Worm (Caenorhabditis elegans): ENCODE measurements around the gene ncs-4.

ncs-4 gene

ce11 chrX:10132546-10133032 lies 43.7 kb upstream of the ncs-4 start (continued):
- TF ChIP-seq mdt-29 (GFP tag; IDR thresholded peaks at IDR 0.05) (0 out of 2 replicates have a peak, but pooled peaks have one; percentile 23), ztf-7 (tag; optimal IDR thresholded peaks at IDR 0.05) (peak; percentile 57), Y48G9A.11 (GFP tag; IDR thresholded peaks at IDR 0.05) (peak; percentile 68; the same call in 1 of the 2 replicates), madf-9 (GFP tag; conservative IDR thresholded peaks at IDR 0.05) (peak; percentile 37; the same call in 1 of the 2 replicates), rbr-2 (tag; optimal IDR thresholded peaks at IDR 0.05) (peak; percentile 67), lin-29 (GFP tag; IDR thresholded peaks at IDR 0.05) (0 out of 2 replicates have a peak, but pooled peaks have one; percentile 29), dmd-9 (GFP tag; IDR thresholded peaks at IDR 0.05) (0 out of 2 replicates have a peak, but pooled peaks have one; percentile 49), madf-5 (GFP tag; IDR thresholded peaks at IDR 0.05) (peak; percentile 63 to 70; a peak in 2 of 4 replicates), ceh-44 (GFP tag; IDR thresholded peaks at IDR 0.05) (peak; percentile 81; the same call in 1 of the 2 replicates), nhr-111 (GFP tag; optimal IDR thresholded peaks at IDR 0.05) (peak; percentile 20), nhr-28 (tag; optimal IDR thresholded peaks at IDR 0.05) (peak; percentile 32), hlh-11 (tag; optimal IDR thresholded peaks at IDR 0.05) (peak; percentile 50), spr-1 (tag; optimal IDR thresholded peaks at IDR 0.05) (peak; percentile 47), vab-7 (GFP tag; IDR thresholded peaks at IDR 0.05) (peak; percentile 74), T20F7.1 (GFP tag; optimal IDR thresholded peaks at IDR 0.05) (peak; percentile 66), Y105C5A.15 (GFP tag; IDR thresholded peaks at IDR 0.05) (0 out of 2 replicates have a peak, but pooled peaks have one; percentile 24), duxl-1 (tag; optimal IDR thresholded peaks at IDR 0.05; ENCODE audit: poor library complexity) (peak; percentile 60), gei-8 (GFP tag; optimal IDR thresholded peaks at IDR 0.05) (peak; percentile 49), mep-1 (tag; optimal IDR thresholded peaks at IDR 0.05) (peak; percentile 80), nhr-102 (tag; optimal IDR thresholded peaks at IDR 0.05) (peak; percentile 63), zip-2 (tag; optimal IDR thresholded peaks at IDR 0.05) (peak; percentile 62), mxl-2 (GFP tag; conservative IDR thresholded peaks at IDR 0.05) (peak; percentile 55; the same call in 1 of the 2 replicates), egl-43 (GFP tag; IDR thresholded peaks at IDR 0.05) (peak; percentile 90), lin-1 (GFP tag; IDR thresholded peaks at IDR 0.05) (peak; percentile 60; the same call in 1 of the 2 replicates), lin-13 (GFP tag; optimal IDR thresholded peaks at IDR 0.05) (peak; percentile 22)

ce11 chrX:10133082-10133481 lies 43.2 kb upstream of the ncs-4 start, which contains the start of gene unc-58:
Gene unc-58, minus strand, starts transcription at chrX:10133182.
- TF ChIP-seq hlh-11 (tag; optimal IDR thresholded peaks at IDR 0.05) (no peak), ceh-20 (GFP tag; IDR thresholded peaks at IDR 0.05) (0 out of 2 replicates have a peak, but pooled peaks have one; percentile 2)

ce11 chrX:10138494-10138893 lies 37.8 kb upstream of the ncs-4 start, which contains the start of gene moc-1:
Gene moc-1, minus strand, starts transcription at chrX:10138620.
- TF ChIP-seq lim-7 (GFP tag; IDR thresholded peaks at IDR 0.05), result no peak
- TF ChIP-seq daf-16 (GFP tag; optimal IDR thresholded peaks at IDR 0.05), result no peak
- peak; percentile 19 for TF ChIP-seq daf-16 (tag; optimal IDR thresholded peaks at IDR 0.05)
- TF ChIP-seq unc-62 (GFP tag; optimal IDR thresholded peaks at IDR 0.05 in 1 of 2), result peak in 1 of 2 experiments; percentile 94
- TF ChIP-seq unc-62 (tag; optimal IDR thresholded peaks at IDR 0.05), result no peak

ce11 chrX:10141264-10141663 lies 35.1 kb upstream of the ncs-4 start:
- TF ChIP-seq F37D6.2 (tag; optimal IDR thresholded peaks at IDR 0.05), result no peak
- TF ChIP-seq tag-97 (GFP tag; IDR thresholded peaks at IDR 0.05), result 0 out of 2 replicates have a peak, but pooled peaks have one; percentile 55
- no peak for TF ChIP-seq egl-27 (tag; optimal IDR thresholded peaks at IDR 0.05)
- 0 out of 2 replicates have a peak, but pooled peaks have one; percentile 49 for TF ChIP-seq zfp-3 (GFP tag; conservative IDR thresholded peaks at IDR 0.05)
- no peak for TF ChIP-seq mep-1 (tag; optimal IDR thresholded peaks at IDR 0.05)
- TF ChIP-seq unc-62 (GFP tag; optimal IDR thresholded peaks at IDR 0.05 in 1 of 2), result peak in 1 of 2 experiments; percentile 45
- no peak for TF ChIP-seq unc-62 (tag; optimal IDR thresholded peaks at IDR 0.05)
- TF ChIP-seq aha-1 (tag), result peak; percentile 91
